Worm (Caenorhabditis elegans): ENCODE data around the gene T25B9.9.
"Not testable (repeated sequence)": the region's sequence is repeated elsewhere in the genome, so short reads cannot be mapped to it uniquely, and the experiment has no call there.

The T25B9.9 gene

DNA sequence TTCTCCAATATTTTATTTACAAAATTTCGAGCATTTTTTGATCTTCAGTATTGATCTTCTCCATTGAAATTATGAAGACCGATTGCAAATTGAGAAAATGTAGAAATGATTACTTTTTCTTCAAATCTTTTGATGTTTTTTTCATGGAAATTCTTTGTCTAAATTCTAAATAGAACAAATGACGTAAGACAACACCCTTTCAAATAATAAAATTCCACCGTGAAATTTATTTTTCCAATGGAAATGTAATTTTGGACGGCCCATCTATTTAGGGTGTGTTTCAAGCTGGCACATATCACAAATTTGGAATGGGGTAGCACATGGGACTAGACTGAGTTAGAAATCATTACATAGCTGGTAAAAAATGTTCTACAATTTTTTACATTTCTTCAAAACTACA, 17.7 kb upstream of the T25B9.9 start, which contains the start of gene T25B9.2:
Gene T25B9.2, minus strand, starts transcription at position 101 of the 400 bp plus-strand sequence.
- not testable (repeated sequence) for TF ChIP-seq tbx-11 (GFP tag; IDR thresholded peaks at IDR 0.05); ceh-13 (GFP tag; optimal IDR thresholded peaks at IDR 0.05); ama-1 (optimal IDR thresholded peaks at IDR 0.05)

DNA sequence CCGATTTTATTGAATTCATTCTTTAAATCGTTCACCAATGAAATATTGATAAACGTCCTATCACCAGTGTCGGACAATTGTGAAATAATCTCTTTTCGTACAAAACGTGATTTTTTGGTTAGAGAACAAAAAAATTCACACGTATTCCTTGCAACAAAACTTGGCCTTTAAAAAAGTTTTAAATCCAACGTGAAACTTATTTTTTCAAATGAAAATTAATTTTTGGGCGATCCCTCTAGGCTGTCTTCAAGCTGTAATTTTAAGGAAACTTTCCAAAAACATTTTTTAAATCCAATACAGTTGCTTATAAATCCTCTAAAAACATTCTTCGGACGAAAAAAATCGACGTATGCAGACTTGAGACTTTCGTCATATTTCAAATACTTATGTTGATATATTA, 14.8 kb upstream of the T25B9.9 start, which contains the start of gene T25B9.5:
Gene T25B9.5, minus strand, starts transcription at position 101 of the 400 bp plus-strand sequence.
- TF ChIP-seq sea-1 (GFP tag; conservative IDR thresholded peaks at IDR 0.05): no peak

DNA sequence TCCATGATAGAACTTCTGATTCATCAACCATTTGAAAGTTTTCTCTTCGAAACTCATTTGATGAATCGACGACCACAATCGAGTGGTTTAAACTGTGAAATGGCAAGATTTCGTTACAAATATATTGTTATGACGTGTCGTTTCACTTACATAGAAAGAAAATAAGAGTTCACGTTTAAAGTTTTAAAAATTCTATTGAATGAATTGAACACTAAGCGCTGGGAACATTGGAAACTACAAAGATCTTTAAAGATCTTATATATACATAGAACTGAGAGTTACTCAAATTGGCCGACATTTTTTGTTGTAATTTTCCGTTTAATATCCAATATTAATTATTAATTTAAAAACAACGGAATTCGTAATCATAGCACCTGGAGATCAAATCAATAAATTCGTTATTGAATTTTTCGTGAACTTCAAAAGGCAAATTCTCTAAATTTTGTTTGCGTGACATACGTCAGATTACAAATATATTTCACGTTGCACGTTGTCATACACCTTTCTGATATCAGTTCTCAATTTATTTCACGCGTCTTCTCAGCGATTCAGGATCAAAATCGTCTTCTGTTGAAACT, 11.7 kb upstream of the T25B9.9 start, which contains the start of the genes T25B9.4 and T25B9.6:
Gene T25B9.4, minus strand, starts transcription at position 101 of the 578 bp plus-strand sequence.
Gene T25B9.6, plus strand, starts transcription at position 528 of the 578 bp plus-strand sequence.
- TF ChIP-seq ceh-36 (tag; optimal IDR thresholded peaks at IDR 0.05) (no peak), ets-7 (tag; optimal IDR thresholded peaks at IDR 0.05) (no peak), flt-1 (GFP tag; IDR thresholded peaks at IDR 0.05) (no peak), B0310.2 (tag; optimal IDR thresholded peaks at IDR 0.05) (no peak), hmbx-1 (tag; optimal IDR thresholded peaks at IDR 0.05) (no peak), ceh-13 (GFP tag; optimal IDR thresholded peaks at IDR 0.05) (no peak), sea-1 (GFP tag; conservative IDR thresholded peaks at IDR 0.05) (no peak), tbx-11 (GFP tag; IDR thresholded peaks at IDR 0.05) (no peak), ama-1 (optimal IDR thresholded peaks at IDR 0.05) (no peak), pes-1 (GFP tag; IDR thresholded peaks at IDR 0.05) (no peak), hmg-4 (GFP tag; optimal IDR thresholded peaks at IDR 0.05) (no peak)

DNA sequence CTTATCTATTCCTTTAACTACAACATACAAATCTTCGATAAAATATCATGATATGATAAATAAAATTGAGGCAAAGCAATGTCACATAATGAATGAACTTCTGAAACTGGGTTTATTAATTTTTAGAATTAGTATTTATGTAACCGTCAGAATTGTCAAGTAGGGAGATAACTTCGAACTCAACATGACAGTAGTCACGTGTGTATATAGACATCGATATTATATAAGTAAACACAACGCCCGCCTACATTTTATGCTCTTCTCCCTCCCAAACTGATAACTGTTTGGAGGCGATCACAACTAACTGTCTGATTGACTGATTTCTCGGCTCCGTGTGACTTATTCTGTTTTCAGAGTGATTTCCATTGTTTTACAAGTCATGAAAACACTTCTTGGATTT, 8.1 kb upstream of the T25B9.9 start, which contains the start of gene ugt-54:
Gene ugt-54, plus strand, starts transcription at position 355 of the 400 bp plus-strand sequence.
- no peak for TF ChIP-seq aly-1 (tag; optimal IDR thresholded peaks at IDR 0.05)
- TF ChIP-seq flt-1 (GFP tag; IDR thresholded peaks at IDR 0.05): no peak
- no peak for TF ChIP-seq tbx-11 (GFP tag; IDR thresholded peaks at IDR 0.05)
- TF ChIP-seq B0310.2 (tag; optimal IDR thresholded peaks at IDR 0.05): no peak
- no peak for TF ChIP-seq scrt-1 (GFP tag; IDR thresholded peaks at IDR 0.05)
- no peak for TF ChIP-seq ceh-13 (GFP tag; optimal IDR thresholded peaks at IDR 0.05)
- TF ChIP-seq sea-1 (GFP tag; conservative IDR thresholded peaks at IDR 0.05): no peak
- TF ChIP-seq ets-7 (tag; optimal IDR thresholded peaks at IDR 0.05): no peak
- no peak for TF ChIP-seq pes-1 (GFP tag; IDR thresholded peaks at IDR 0.05)
- no peak for TF ChIP-seq hmbx-1 (tag; optimal IDR thresholded peaks at IDR 0.05)
- no peak for TF ChIP-seq ceh-36 (tag; optimal IDR thresholded peaks at IDR 0.05)
- TF ChIP-seq tra-4 (tag; optimal IDR thresholded peaks at IDR 0.05): no peak
- TF ChIP-seq tbx-37 (GFP tag; conservative IDR thresholded peaks at IDR 0.05): no peak
- no peak for TF ChIP-seq hnd-1 (tag; optimal IDR thresholded peaks at IDR 0.05)
- TF ChIP-seq ama-1 (optimal IDR thresholded peaks at IDR 0.05): no peak

DNA sequence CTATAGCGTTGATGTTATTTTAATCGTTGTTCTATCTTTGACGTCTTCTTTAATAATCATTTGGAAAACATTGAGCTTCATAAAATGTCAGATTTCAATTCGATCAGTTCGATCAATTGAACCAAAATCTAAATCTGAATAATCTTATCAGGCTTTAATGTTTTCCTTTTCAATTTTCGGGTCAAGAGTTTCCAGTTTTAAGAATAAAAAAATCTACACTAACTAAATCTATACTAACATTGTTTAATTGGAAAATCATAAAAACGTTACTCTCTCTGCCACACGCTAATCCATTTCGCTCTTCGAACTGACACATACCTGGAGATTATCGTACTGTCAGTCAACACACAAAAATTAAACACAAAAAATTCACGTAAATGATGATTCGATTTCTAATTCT, 5.2 kb upstream of the T25B9.9 start, which contains the start of gene T25B9.11:
Gene T25B9.11, plus strand, starts transcription at position 301 of the 400 bp plus-strand sequence.
- no peak for TF ChIP-seq ama-1 (optimal IDR thresholded peaks at IDR 0.05)
- no peak for TF ChIP-seq ceh-36 (tag; optimal IDR thresholded peaks at IDR 0.05)
- no peak for TF ChIP-seq tbx-37 (GFP tag; conservative IDR thresholded peaks at IDR 0.05)

DNA sequence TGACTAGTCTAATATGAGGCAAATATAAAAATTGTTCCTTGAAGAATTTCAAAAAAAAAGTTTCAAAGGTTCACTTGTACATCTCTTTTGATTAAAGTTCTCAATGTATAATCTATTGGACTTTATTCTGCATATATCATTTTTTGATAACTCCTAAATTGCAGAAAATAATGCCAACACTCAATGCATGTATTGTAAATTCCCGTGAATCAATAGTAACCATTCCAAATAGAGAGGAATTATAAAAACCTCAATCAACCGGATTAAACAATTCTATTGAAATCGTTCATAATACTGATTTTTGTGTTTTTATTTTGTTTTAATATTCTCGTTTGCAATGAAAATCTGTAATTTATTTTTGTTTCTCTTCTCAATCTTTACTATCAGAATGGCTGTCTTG, 4.4 kb upstream of the T25B9.9 start, which contains the start of gene T25B9.12:
Gene T25B9.12, plus strand, starts transcription at position 301 of the 400 bp plus-strand sequence.
- TF ChIP-seq ama-1 (optimal IDR thresholded peaks at IDR 0.05) (no peak), pes-1 (GFP tag; IDR thresholded peaks at IDR 0.05) (no peak), F13C5.2 (tag; optimal IDR thresholded peaks at IDR 0.05) (no peak), ets-7 (tag; optimal IDR thresholded peaks at IDR 0.05) (no peak)

DNA sequence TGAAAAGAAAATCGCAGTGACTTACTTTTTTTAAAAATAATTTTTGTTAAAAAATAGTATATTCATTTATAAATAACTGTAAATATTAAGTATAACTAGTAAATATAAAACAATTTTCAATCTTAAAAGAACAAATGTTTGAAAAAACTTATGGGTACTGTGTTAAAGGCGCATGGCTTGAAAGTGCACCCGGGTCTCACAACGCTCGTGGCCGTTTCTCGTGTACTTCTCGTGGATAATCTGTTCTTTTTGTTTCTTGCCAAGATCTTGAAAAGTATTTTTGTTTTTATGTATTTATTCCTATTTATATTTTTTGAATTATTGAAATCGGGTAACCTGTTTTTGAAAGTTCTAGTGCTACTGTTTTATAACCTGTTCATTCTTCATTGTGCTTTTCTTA, 3.4 kb upstream of the T25B9.9 start:
- no peak for TF ChIP-seq F13C5.2 (tag; optimal IDR thresholded peaks at IDR 0.05)
- TF ChIP-seq B0310.2 (tag; optimal IDR thresholded peaks at IDR 0.05): no peak
- no peak for TF ChIP-seq pes-1 (GFP tag; IDR thresholded peaks at IDR 0.05)
- no peak for TF ChIP-seq aly-1 (tag; optimal IDR thresholded peaks at IDR 0.05)
- TF ChIP-seq ets-7 (tag; optimal IDR thresholded peaks at IDR 0.05): no peak
- TF ChIP-seq ceh-36 (tag; optimal IDR thresholded peaks at IDR 0.05): no peak
- no peak for TF ChIP-seq sea-1 (GFP tag; conservative IDR thresholded peaks at IDR 0.05)
- no peak for TF ChIP-seq tbx-11 (GFP tag; IDR thresholded peaks at IDR 0.05)
- TF ChIP-seq hnd-1 (tag; optimal IDR thresholded peaks at IDR 0.05): no peak

DNA sequence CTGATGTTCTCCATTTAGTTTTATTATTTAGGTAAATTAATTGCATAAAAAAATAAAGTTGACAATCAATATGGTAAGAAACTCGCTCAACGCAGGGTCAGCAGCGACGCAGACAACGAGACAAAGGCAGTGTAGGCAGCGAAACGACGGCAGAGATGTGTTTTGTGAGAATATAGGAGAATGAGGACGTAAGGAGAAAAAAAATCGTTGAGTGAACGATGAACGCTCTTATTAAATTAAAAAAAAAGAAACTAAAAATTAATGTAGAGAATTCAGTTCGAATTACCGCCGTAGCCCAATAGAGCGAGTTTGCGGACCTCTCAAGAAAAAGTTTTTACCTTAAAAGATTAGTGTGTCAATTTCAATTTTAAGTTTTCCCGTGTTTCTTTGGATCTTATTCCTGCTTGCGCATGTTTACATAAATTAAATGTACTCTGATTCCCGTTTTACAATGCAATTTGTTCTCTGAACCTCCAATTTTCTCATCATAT, 1.3 kb upstream of the T25B9.9 start, which contains the start of gene T25B9.8:
Gene T25B9.8, minus strand, starts transcription at position 51 of the 491 bp plus-strand sequence.
- TF ChIP-seq flt-1 (GFP tag; IDR thresholded peaks at IDR 0.05) (no peak), ets-7 (tag; optimal IDR thresholded peaks at IDR 0.05) (no peak), tbx-11 (GFP tag; IDR thresholded peaks at IDR 0.05) (no peak), hnd-1 (tag; optimal IDR thresholded peaks at IDR 0.05) (no peak), aly-1 (tag; optimal IDR thresholded peaks at IDR 0.05) (no peak), ceh-36 (tag; optimal IDR thresholded peaks at IDR 0.05) (no peak), pes-1 (GFP tag; IDR thresholded peaks at IDR 0.05) (no peak)

DNA sequence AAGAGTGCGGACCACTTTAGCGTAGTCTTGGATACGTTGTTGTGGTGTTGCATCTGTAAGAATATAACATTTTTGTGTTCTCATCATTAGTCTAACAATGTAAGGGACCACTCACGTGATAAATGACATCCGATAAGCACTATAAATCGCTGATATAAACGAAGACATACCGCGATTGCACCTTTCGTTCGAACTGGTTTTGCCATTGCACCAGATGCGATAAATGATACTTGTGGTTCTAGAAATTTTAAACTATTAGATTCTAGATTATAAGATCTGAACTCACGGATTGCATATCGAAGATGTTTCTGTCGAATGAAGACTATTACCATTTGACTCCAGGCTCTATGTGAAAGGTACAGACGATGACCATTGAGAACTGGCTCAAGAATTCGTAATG, 1.8 kb downstream of the T25B9.9 start:
- TF ChIP-seq tra-4 (tag; optimal IDR thresholded peaks at IDR 0.05) (no peak), B0310.2 (tag; optimal IDR thresholded peaks at IDR 0.05) (no peak), tbx-11 (GFP tag; IDR thresholded peaks at IDR 0.05) (no peak)
